Fruit fly (Drosophila melanogaster): ENCODE data around the gene lmgA.

lmgA gene

DNA sequence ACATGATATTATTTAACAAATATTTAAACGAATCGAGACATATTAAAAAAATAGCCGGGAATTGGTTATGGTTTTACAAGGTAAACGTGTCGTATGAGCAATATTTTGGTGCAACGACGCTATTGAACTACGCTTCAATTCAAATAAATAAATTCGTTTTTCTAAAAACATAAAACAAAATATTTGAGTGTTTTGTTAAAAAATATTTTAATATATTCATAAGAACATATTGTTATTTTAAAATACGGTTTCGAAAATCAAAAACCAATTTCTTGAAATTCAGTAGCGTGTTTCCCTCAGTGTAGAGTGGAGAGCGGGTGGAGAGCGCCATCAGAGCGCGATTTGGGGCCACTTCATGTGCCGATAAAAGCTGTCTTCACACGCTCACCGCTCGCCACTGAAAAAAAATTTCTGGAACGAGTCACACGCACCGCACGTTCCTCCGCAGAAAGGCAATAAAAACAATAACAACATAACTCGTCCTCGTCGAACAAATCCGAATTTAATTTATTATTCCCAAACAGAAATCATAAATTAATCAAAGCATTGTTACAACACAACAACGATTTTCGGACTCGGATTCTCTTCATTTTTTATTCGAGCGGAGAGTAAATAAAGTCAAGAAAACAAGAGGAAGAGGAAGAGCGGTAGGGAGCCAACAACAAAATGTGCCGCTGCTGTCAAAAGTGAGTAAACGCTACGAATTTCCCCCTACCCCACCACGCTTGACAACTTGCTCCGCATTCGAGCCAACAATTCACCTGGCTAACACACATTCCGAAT is 7.2 kb upstream of the lmgA start (continued):
- TF ChIP-seq kay (GFP tag; optimal IDR thresholded peaks at IDR 0.05) (peak; percentile 23), CG14965 (GFP tag; optimal IDR thresholded peaks at IDR 0.05; ENCODE audit: borderline replicate concordance) (no peak), CG13624 (GFP tag; optimal IDR thresholded peaks at IDR 0.05) (peak; percentile 28), zf30C (GFP tag; optimal IDR thresholded peaks at IDR 0.05) (peak; percentile 80), lab (GFP tag; optimal IDR thresholded peaks at IDR 0.05) (peak; percentile 86), Bdp1 (GFP tag; optimal IDR thresholded peaks at IDR 0.05) (peak; percentile 57), sima (GFP tag; optimal IDR thresholded peaks at IDR 0.05) (no peak), Ets97D (GFP tag; optimal IDR thresholded peaks at IDR 0.05) (peak; percentile 19), CG2202 (tag; optimal IDR thresholded peaks at IDR 0.05) (peak; percentile 81), gcm (GFP tag; optimal IDR thresholded peaks at IDR 0.05) (peak; percentile 91), MESR4 (GFP tag; optimal IDR thresholded peaks at IDR 0.05) (no peak), CG3407 (GFP tag; optimal IDR thresholded peaks at IDR 0.05) (peak; percentile 88), unc-4 (GFP tag; IDR thresholded peaks at IDR 0.05; ENCODE audit: partially characterized antibody) (no peak), Atf6 (GFP tag; IDR thresholded peaks at IDR 0.05) (peak; percentile 81), jing (GFP tag; optimal IDR thresholded peaks at IDR 0.05) (peak; percentile 63), wek (GFP tag; optimal IDR thresholded peaks at IDR 0.05) (no peak), CG9932 (GFP tag; IDR thresholded peaks at IDR 0.05) (peak; percentile 77), CG17612 (GFP tag; IDR thresholded peaks at IDR 0.05) (peak; percentile 9; the same call in 1 of the 2 replicates), gce (GFP tag; IDR thresholded peaks at IDR 0.05) (peak; percentile 55; the same call in 1 of the 3 replicates), CG16815 (GFP tag; optimal IDR thresholded peaks at IDR 0.05) (peak; percentile 86), wdn (GFP tag; IDR thresholded peaks at IDR 0.05) (no peak; the same call in none of the 2 replicates), CG12104 (GFP tag; optimal IDR thresholded peaks at IDR 0.05) (peak; percentile 93), pzg (GFP tag; optimal IDR thresholded peaks at IDR 0.05) (no peak), MBD-R2 (GFP tag; IDR thresholded peaks at IDR 0.05) (peak; percentile 42), GATAe (GFP tag; conservative IDR thresholded peaks at IDR 0.05) (peak; percentile 57), Sox102F (GFP tag; optimal IDR thresholded peaks at IDR 0.05) (peak; percentile 82), nmo (GFP tag; optimal IDR thresholded peaks at IDR 0.05) (peak; percentile 97), fu2 (GFP tag; optimal IDR thresholded peaks at IDR 0.05) (peak; percentile 17), BtbVII (GFP tag; optimal IDR thresholded peaks at IDR 0.05) (peak; percentile 95), Taf1 (GFP tag; IDR thresholded peaks at IDR 0.05) (peak; percentile 28; the same call in 1 of the 2 replicates), NK7.1 (GFP tag; optimal IDR thresholded peaks at IDR 0.05) (peak; percentile 35), CG15514 (GFP tag; optimal IDR thresholded peaks at IDR 0.05) (peak; percentile 74), Camta (GFP tag; optimal IDR thresholded peaks at IDR 0.05) (peak; percentile 63), CG2199 (GFP tag; IDR thresholded peaks at IDR 0.05) (no peak), CG12155 (GFP tag; optimal IDR thresholded peaks at IDR 0.05) (peak; percentile 80), lola (GFP tag; optimal IDR thresholded peaks at IDR 0.05) (peak in 1 of 3 experiments; percentile 96), CG10959 (GFP tag; IDR thresholded peaks at IDR 0.05) (peak; percentile 47; the same call in 1 of the 2 replicates), CG1792 (GFP tag; optimal IDR thresholded peaks at IDR 0.05) (no peak), CG12071 (GFP tag; optimal IDR thresholded peaks at IDR 0.05) (peak; percentile 6), CG17359 (tag; optimal IDR thresholded peaks at IDR 0.05) (peak; percentile 91), CG6254 (GFP tag; optimal IDR thresholded peaks at IDR 0.05) (peak; percentile 83), CG8924 (tag; optimal IDR thresholded peaks at IDR 0.05) (peak; percentile 96), rib (GFP tag; IDR thresholded peaks at IDR 0.05) (no peak), zen2 (GFP tag; IDR thresholded peaks at IDR 0.05; ENCODE audit: partially characterized antibody) (no peak), CG7786 (GFP tag; optimal IDR thresholded peaks at IDR 0.05) (peak; percentile 6), hb (GFP tag; IDR thresholded peaks at IDR 0.05; ENCODE audit: partially characterized antibody) (no peak), CG34422 (GFP tag; IDR thresholded peaks at IDR 0.05) (peak; percentile 82), CG9797 (GFP tag; optimal IDR thresholded peaks at IDR 0.05) (peak; percentile 18)
